Worm (Caenorhabditis elegans) whole organism, young adult: ENCODE results near the gene Y64G10A.7.

Experiments
- Y53G8AR.9 ChIP-seq: fragments of 200-800 bp; sonication (Bioruptor generic); conservative IDR thresholded peaks from 2 replicates; pipeline ENCODE4 v1.3.6; 2022; ENCODE audit warnings: missing genetic modification reagents, missing genetic modification characterization, missing compliant biosample characterization
- let-526 ChIP-seq: fragments of 200-800 bp; sonication (Bioruptor generic); IDR thresholded peaks from 2 replicates; pipeline ENCODE4 v1.3.6; 2022; ENCODE audit warnings: missing genetic modification reagents, missing genetic modification characterization, missing compliant biosample characterization

The Y64G10A.7 gene

DNA sequence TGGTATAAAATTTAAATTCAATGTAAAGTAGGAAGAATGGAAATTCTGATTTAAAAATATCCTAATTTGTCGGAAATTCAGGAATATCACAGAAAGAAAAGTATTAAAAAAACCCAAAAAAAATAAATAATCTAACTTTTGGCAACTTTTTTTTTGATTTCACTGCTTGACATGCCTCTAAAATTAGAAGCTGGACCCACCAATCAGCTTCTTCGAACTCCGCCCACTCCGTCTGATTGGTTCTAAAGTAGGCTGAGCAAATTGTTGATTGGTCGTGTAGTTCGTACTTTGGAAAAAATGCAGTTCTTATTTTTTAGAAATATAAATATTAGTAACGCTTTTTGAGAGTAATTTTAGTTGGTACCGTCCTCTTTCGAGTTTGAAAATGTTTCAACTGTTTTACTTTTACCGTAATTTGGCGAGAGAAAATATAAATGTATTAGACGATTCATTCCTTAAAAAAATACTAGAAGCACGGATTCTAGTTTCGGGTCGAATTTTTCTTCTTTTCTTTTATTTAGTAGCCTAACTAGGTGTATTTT lies 74.2 kb downstream of the Y64G10A.7 start:
- TF ChIP-seq let-526 (GFP tag; lab: Robert Waterston, UW) = no peak
- no peak for TF ChIP-seq Y53G8AR.9 (GFP tag; lab: Robert Waterston, UW)
